Worm (Caenorhabditis elegans): ENCODE results near the gene ckb-3.

DNA sequence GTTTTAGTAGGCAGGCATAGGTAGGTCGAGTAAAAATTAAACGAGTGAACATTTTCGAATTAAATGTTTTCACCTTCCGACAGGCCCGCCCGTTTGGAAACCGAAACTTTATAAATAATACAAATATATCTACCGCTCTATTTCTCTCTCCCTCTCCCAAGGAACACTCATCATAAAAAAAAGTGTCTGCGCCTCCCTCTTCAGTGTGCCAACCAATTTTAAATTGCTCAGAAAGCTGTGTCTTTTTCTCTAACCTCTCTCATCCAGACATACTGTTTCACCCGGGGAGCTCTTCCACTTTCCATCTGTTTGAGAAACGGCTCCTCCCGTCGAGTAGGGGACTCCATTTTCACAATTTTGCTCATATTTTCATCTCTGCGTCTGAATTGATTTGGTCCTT is 47.6 kb upstream of the ckb-3 start:
- TF ChIP-seq unc-55 (GFP tag; optimal IDR thresholded peaks at IDR 0.05) (no peak), ets-4 (tag; optimal IDR thresholded peaks at IDR 0.05) (no peak), pha-4 (tag; optimal IDR thresholded peaks at IDR 0.05) (no peak), lin-11 (tag; optimal IDR thresholded peaks at IDR 0.05) (no peak), C08G9.2 (tag; optimal IDR thresholded peaks at IDR 0.05) (no peak), dmd-4 (tag; optimal IDR thresholded peaks at IDR 0.05; ENCODE audit: borderline replicate concordance) (no peak), eyg-1 (tag; optimal IDR thresholded peaks at IDR 0.05) (no peak), hlh-30 (tag; optimal IDR thresholded peaks at IDR 0.05; ENCODE audit: insufficient read depth) (no peak)

All from whole organism, late embryonic.